Worm (Caenorhabditis elegans) whole organism, L3 larva: ENCODE results near the gene chst-1.

Experiments used
- R02D3.7 ChIP-seq: fragments of 150-350 bp; optimal IDR thresholded peaks from 2 replicates; lab custom pipeline; 2014; ENCODE audit warnings: missing biosample characterization, missing genetic modification characterization
- ZK546.5 ChIP-seq: sonication (generic microtip); optimal IDR thresholded peaks from 2 replicates; lab custom pipeline; 2017; ENCODE audit warnings: missing biosample characterization, missing genetic modification characterization
- aly-2 ChIP-seq: fragments of 150-350 bp; optimal IDR thresholded peaks from 2 replicates; lab custom pipeline; 2014; ENCODE audit warnings: missing biosample characterization, missing genetic modification characterization
- ama-1 ChIP-seq: fragments of 150-350 bp; optimal IDR thresholded peaks from 2 replicates; lab custom pipeline; 2018
- ceh-28 ChIP-seq: fragments of 150-350 bp; optimal IDR thresholded peaks from 2 replicates; lab custom pipeline; 2014; ENCODE audit warnings: missing biosample characterization, missing genetic modification reagents, missing genetic modification characterization
- ceh-82 ChIP-seq: fragments of 150-350 bp; optimal IDR thresholded peaks from 2 replicates; lab custom pipeline; 2014; ENCODE audit warnings: missing biosample characterization, missing genetic modification characterization
- ceh-9 ChIP-seq: sonication (generic microtip); optimal IDR thresholded peaks from 2 replicates; lab custom pipeline; 2018; ENCODE audit warnings: missing biosample characterization, missing genetic modification characterization
- daf-12 ChIP-seq: fragments of 150-350 bp; optimal IDR thresholded peaks from 2 replicates; lab custom pipeline; 2014; ENCODE audit warnings: missing biosample characterization, missing genetic modification reagents, missing genetic modification characterization
- egl-27 ChIP-seq: sonication (generic microtip); optimal IDR thresholded peaks from 4 replicates; lab custom pipeline; 2017; ENCODE audit warnings: missing biosample characterization, missing genetic modification reagents, missing genetic modification characterization
- egl-5 ChIP-seq: fragments of 150-350 bp; optimal IDR thresholded peaks from 2 replicates; lab custom pipeline; 2017; ENCODE audit warnings: missing biosample characterization, missing genetic modification reagents, missing genetic modification characterization, inconsistent platforms
- elt-1 ChIP-seq: fragments of 150-350 bp; optimal IDR thresholded peaks from 2 replicates; lab custom pipeline; 2014; ENCODE audit warnings: missing biosample characterization, missing genetic modification characterization
- elt-2 ChIP-seq: sonication (generic microtip); optimal IDR thresholded peaks from 2 replicates; lab custom pipeline; 2016; ENCODE audit warnings: missing genetic modification reagents, mild to moderate bottlenecking, missing genetic modification characterization, missing compliant biosample characterization
- elt-3 ChIP-seq, 3 experiments: fragments of 150-350 bp in 1 of 3; sonication (generic microtip) in 2 of 3; optimal IDR thresholded peaks; 2 replicates in 2 of 3; 4 replicates in 1 of 3; lab custom pipeline; 2014 to 2017; ENCODE audit warnings: missing biosample characterization in 3 of 3, missing genetic modification characterization in 3 of 3
- eor-1 ChIP-seq, 2 experiments: fragments of 150-350 bp; optimal IDR thresholded peaks; 2 replicates each; lab custom pipeline; 2014 to 2018; ENCODE audit warnings: missing biosample characterization in 2 of 2, missing genetic modification characterization in 2 of 2
- fos-1 ChIP-seq: fragments of 150-350 bp; optimal IDR thresholded peaks from 2 replicates; lab custom pipeline; 2014; ENCODE audit warnings: missing biosample characterization, missing genetic modification characterization
- hmg-11 ChIP-seq: sonication (generic microtip); optimal IDR thresholded peaks from 2 replicates; lab custom pipeline; 2016; ENCODE audit warnings: missing genetic modification characterization, missing compliant biosample characterization
- jun-1 ChIP-seq: fragments of 150-350 bp; optimal IDR thresholded peaks from 2 replicates; lab custom pipeline; 2014; ENCODE audit warnings: missing biosample characterization, missing genetic modification reagents, missing genetic modification characterization
- lin-15B ChIP-seq: fragments of 150-350 bp; optimal IDR thresholded peaks from 2 replicates; lab custom pipeline; 2014; ENCODE audit warnings: missing biosample characterization, missing genetic modification characterization
- lin-39 ChIP-seq: fragments of 150-350 bp; optimal IDR thresholded peaks from 2 replicates; lab custom pipeline; 2018; ENCODE audit warnings: missing biosample characterization, missing genetic modification reagents, missing genetic modification characterization
- lsy-12 ChIP-seq: sonication (generic microtip); optimal IDR thresholded peaks from 2 replicates; lab custom pipeline; 2016; ENCODE audit warnings: mild to moderate bottlenecking, missing genetic modification characterization, missing compliant biosample characterization
- mdl-1 ChIP-seq: fragments of 150-350 bp; optimal IDR thresholded peaks from 2 replicates; lab custom pipeline; 2014; ENCODE audit warnings: missing biosample characterization, missing genetic modification characterization
- mml-1 ChIP-seq: fragments of 150-350 bp; sonication (generic microtip); optimal IDR thresholded peaks from 3 replicates; lab custom pipeline; 2014; ENCODE audit warnings: missing biosample characterization, missing genetic modification characterization
- nfya-1 ChIP-seq: sonication (generic microtip); optimal IDR thresholded peaks from 2 replicates; lab custom pipeline; 2017; ENCODE audit warnings: missing genetic modification characterization, mild to moderate bottlenecking, missing compliant biosample characterization, antibody characterized with exemption, moderate library complexity; ENCODE audit not compliant: insufficient read depth
- nhr-11 ChIP-seq: fragments of 150-350 bp; optimal IDR thresholded peaks from 2 replicates; lab custom pipeline; 2014; ENCODE audit warnings: missing biosample characterization, missing genetic modification characterization
- nhr-12 ChIP-seq: fragments of 150-350 bp; optimal IDR thresholded peaks from 2 replicates; lab custom pipeline; 2014; ENCODE audit warnings: missing biosample characterization, missing genetic modification characterization
- nhr-23 ChIP-seq: fragments of 150-350 bp; optimal IDR thresholded peaks from 2 replicates; lab custom pipeline; 2014; ENCODE audit warnings: missing biosample characterization, missing genetic modification reagents, missing genetic modification characterization
- nhr-237 ChIP-seq: fragments of 150-350 bp; optimal IDR thresholded peaks from 2 replicates; lab custom pipeline; 2014; ENCODE audit warnings: missing biosample characterization, missing genetic modification characterization
- nhr-25 ChIP-seq: sonication (generic microtip); optimal IDR thresholded peaks from 2 replicates; lab custom pipeline; 2017; ENCODE audit warnings: missing biosample characterization, missing genetic modification characterization
- nhr-28 ChIP-seq: fragments of 150-350 bp; optimal IDR thresholded peaks from 2 replicates; lab custom pipeline; 2014; ENCODE audit warnings: missing biosample characterization, missing genetic modification characterization
- nhr-43 ChIP-seq: sonication (generic microtip); optimal IDR thresholded peaks from 2 replicates; lab custom pipeline; 2016; ENCODE audit warnings: mild to moderate bottlenecking, missing genetic modification characterization, missing compliant biosample characterization; ENCODE audit not compliant: poor library complexity, severe bottlenecking
- nhr-67 ChIP-seq: fragments of 150-350 bp; optimal IDR thresholded peaks from 2 replicates; lab custom pipeline; 2014; ENCODE audit warnings: missing biosample characterization, missing genetic modification characterization
- nhr-76 ChIP-seq: fragments of 150-350 bp; sonication (generic microtip); optimal IDR thresholded peaks from 5 replicates; lab custom pipeline; 2014; ENCODE audit warnings: missing biosample characterization, missing genetic modification characterization
- nhr-77 ChIP-seq: fragments of 150-350 bp; optimal IDR thresholded peaks from 2 replicates; lab custom pipeline; 2014; ENCODE audit warnings: missing biosample characterization, missing genetic modification characterization
- pha-4 ChIP-seq: fragments of 150-350 bp; optimal IDR thresholded peaks from 2 replicates; lab custom pipeline; 2014; ENCODE audit warnings: missing biosample characterization, missing genetic modification reagents, missing genetic modification characterization
- pqm-1 ChIP-seq: fragments of 150-350 bp; optimal IDR thresholded peaks from 2 replicates; lab custom pipeline; 2017; ENCODE audit warnings: missing biosample characterization, missing genetic modification characterization, inconsistent platforms
- sea-2 ChIP-seq: fragments of 150-350 bp; sonication (generic microtip); optimal IDR thresholded peaks from 4 replicates; lab custom pipeline; 2014; ENCODE audit warnings: missing biosample characterization, missing genetic modification reagents, missing genetic modification characterization
- skn-1 ChIP-seq: fragments of 150-350 bp; optimal IDR thresholded peaks from 2 replicates; lab custom pipeline; 2014; ENCODE audit warnings: missing biosample characterization, missing genetic modification characterization
- snpc-4 ChIP-seq: fragments of 150-350 bp; optimal IDR thresholded peaks from 2 replicates; lab custom pipeline; 2014; ENCODE audit warnings: missing biosample characterization, missing genetic modification characterization
- tbx-2 ChIP-seq: sonication (generic microtip); optimal IDR thresholded peaks from 2 replicates; lab custom pipeline; 2016; ENCODE audit warnings: mild to moderate bottlenecking, missing genetic modification characterization, missing compliant biosample characterization
- unc-39 ChIP-seq: sonication (generic microtip); optimal IDR thresholded peaks from 4 replicates; lab custom pipeline; 2017; ENCODE audit warnings: missing biosample characterization, missing genetic modification characterization
- unc-62 ChIP-seq: fragments of 150-350 bp; sonication (generic microtip); optimal IDR thresholded peaks from 4 replicates; lab custom pipeline; 2014; ENCODE audit warnings: missing biosample characterization, missing genetic modification reagents, missing genetic modification characterization
- zag-1 ChIP-seq: fragments of 150-350 bp; optimal IDR thresholded peaks from 2 replicates; lab custom pipeline; 2014; ENCODE audit warnings: missing biosample characterization, missing genetic modification characterization
- ztf-11 ChIP-seq: fragments of 150-350 bp; optimal IDR thresholded peaks from 2 replicates; lab custom pipeline; 2014; ENCODE audit warnings: missing biosample characterization, missing genetic modification characterization
- ztf-4 ChIP-seq: fragments of 150-350 bp; optimal IDR thresholded peaks from 2 replicates; lab custom pipeline; 2014; ENCODE audit warnings: missing biosample characterization, missing genetic modification characterization

chst-1 gene

ce11 chrII:8127794-8128193, 21.0 kb upstream of the chst-1 start:
- TF ChIP-seq ztf-11 (tag; lab: Kevin White, UChicago), result no peak
- no peak for TF ChIP-seq eor-1 (tag; optimal IDR thresholded peaks at IDR 0.05; lab: Kevin White, UChicago)
- TF ChIP-seq lin-39, result no peak
- no peak for TF ChIP-seq nhr-12
- TF ChIP-seq aly-2 (tag; lab: Kevin White, UChicago), result no peak
- TF ChIP-seq ceh-28 (tag; lab: Kevin White, UChicago), result no peak
- no peak for TF ChIP-seq zag-1 (tag; lab: Kevin White, UChicago)
- TF ChIP-seq mml-1 (tag; lab: Kevin White, UChicago), result no peak
- no peak for TF ChIP-seq nhr-77 (tag; lab: Kevin White, UChicago)
- TF ChIP-seq ceh-9 (tag; lab: Kevin White, UChicago), result no peak
- TF ChIP-seq nhr-43 (tag; lab: Kevin White, UChicago), result no peak
- TF ChIP-seq lin-15B, result no peak
- no peak for TF ChIP-seq elt-3 (tag; optimal IDR thresholded peaks at IDR 0.05; lab: Kevin White, UChicago)
- TF ChIP-seq fos-1, result no peak
- TF ChIP-seq ceh-82 (tag; lab: Kevin White, UChicago), result no peak
- no peak for TF ChIP-seq jun-1
- no peak for TF ChIP-seq unc-39 (tag; lab: Kevin White, UChicago)
- TF ChIP-seq nhr-11 (tag; lab: Kevin White, UChicago), result no peak

ce11 chrII:8127290-8127689, 20.5 kb upstream of the chst-1 start:
- no peak for TF ChIP-seq nhr-25
- peak; percentile 65 for TF ChIP-seq jun-1
- no peak for TF ChIP-seq eor-1 (tag; optimal IDR thresholded peaks at IDR 0.05; lab: Kevin White, UChicago)
- no peak for TF ChIP-seq mdl-1 (tag; lab: Kevin White, UChicago)
- no peak for TF ChIP-seq daf-12 (tag; lab: Kevin White, UChicago)
- TF ChIP-seq nfya-1 (tag; lab: Kevin White, UChicago), result peak; percentile 4
- TF ChIP-seq pha-4 (tag; lab: Kevin White, UChicago), result peak; percentile 82
- TF ChIP-seq pqm-1, result peak; percentile 95
- peak; percentile 23 for TF ChIP-seq lin-39
- TF ChIP-seq elt-2 (tag; lab: Kevin White, UChicago), result peak; percentile 93

- TF ChIP-seq nhr-28 (tag; lab: Kevin White, UChicago), result no peak
- TF ChIP-seq R02D3.7 (tag; lab: Kevin White, UChicago), result no peak
- TF ChIP-seq, all 47 proteins: peak for 0
Measured at ce11 chrII:8126617-8127016, 19.8 kb upstream of the chst-1 start.

- TF ChIP-seq nhr-25, result no peak
- peak; percentile 9 for TF ChIP-seq mdl-1 (tag; lab: Kevin White, UChicago)
- TF ChIP-seq elt-2 (tag; lab: Kevin White, UChicago), result peak; percentile 31
- TF ChIP-seq elt-3 (tag; optimal IDR thresholded peaks at IDR 0.05; lab: Kevin White, UChicago), result no peak
- TF ChIP-seq zag-1 (tag; lab: Kevin White, UChicago), result no peak
- TF ChIP-seq nhr-12, result no peak
- TF ChIP-seq ceh-9 (tag; lab: Kevin White, UChicago), result no peak
- TF ChIP-seq nhr-237 (tag; lab: Kevin White, UChicago), result no peak
- no peak for TF ChIP-seq skn-1 (tag; lab: Kevin White, UChicago)
- no peak for TF ChIP-seq nhr-77 (tag; lab: Kevin White, UChicago)
- peak; percentile 20 for TF ChIP-seq lin-15B
- peak; percentile 31 for TF ChIP-seq unc-62 (GFP tag; lab: Kevin White, UChicago)
- TF ChIP-seq ceh-82 (tag; lab: Kevin White, UChicago), result no peak
- TF ChIP-seq mml-1 (tag; lab: Kevin White, UChicago), result no peak
- no peak for TF ChIP-seq egl-27
- no peak for TF ChIP-seq R02D3.7 (tag; lab: Kevin White, UChicago)
- no peak for TF ChIP-seq nhr-76 (tag; lab: Kevin White, UChicago)
- TF ChIP-seq elt-1 (tag; lab: Kevin White, UChicago), result no peak
- peak; percentile 61 for TF ChIP-seq ceh-28 (tag; lab: Kevin White, UChicago)
- TF ChIP-seq unc-39 (tag; lab: Kevin White, UChicago), result no peak
- TF ChIP-seq nhr-11 (tag; lab: Kevin White, UChicago), result no peak
- no peak for TF ChIP-seq nhr-43 (tag; lab: Kevin White, UChicago)
- TF ChIP-seq snpc-4 (tag; lab: Kevin White, UChicago), result peak; percentile 63
- TF ChIP-seq nfya-1 (tag; lab: Kevin White, UChicago), result peak; percentile 83
- no peak for TF ChIP-seq nhr-67 (tag; lab: Kevin White, UChicago)
- TF ChIP-seq aly-2 (tag; lab: Kevin White, UChicago), result no peak
- TF ChIP-seq ZK546.5 (tag; lab: Kevin White, UChicago), result no peak
- TF ChIP-seq egl-5 (tag; lab: Kevin White, UChicago), result no peak
- TF ChIP-seq tbx-2 (tag; lab: Kevin White, UChicago), result no peak
- no peak for TF ChIP-seq sea-2
- TF ChIP-seq nhr-28 (tag; lab: Kevin White, UChicago), result no peak
- TF ChIP-seq ztf-11 (tag; lab: Kevin White, UChicago), result no peak
- TF ChIP-seq lsy-12, result peak; percentile 7
- TF ChIP-seq pqm-1, result no peak
- TF ChIP-seq daf-12 (tag; lab: Kevin White, UChicago), result no peak
- no peak for TF ChIP-seq eor-1 (tag; optimal IDR thresholded peaks at IDR 0.05; lab: Kevin White, UChicago)
- no peak for TF ChIP-seq ztf-4
- TF ChIP-seq ama-1 (lab: Kevin White, UChicago), result peak; percentile 13
- no peak for TF ChIP-seq jun-1
- TF ChIP-seq hmg-11 (tag; lab: Kevin White, UChicago), result no peak
- no peak for TF ChIP-seq nhr-23 (tag; lab: Kevin White, UChicago)
- no peak for TF ChIP-seq fos-1
- peak; percentile 88 for TF ChIP-seq lin-39
Measured at ce11 chrII:8126132-8126531, 19.4 kb upstream of the chst-1 start.
